Fruit fly (Drosophila melanogaster) whole organism, embryonic: ENCODE results near the gene Spn75F.

ENCODE experiments used
- Bgb ChIP-seq: fragments of 200-800 bp; sonication (Bioruptor generic); IDR thresholded peaks from 2 replicates; pipeline ENCODE4 v1.3.6; 2022; ENCODE audit warnings: missing biosample characterization, missing genetic modification characterization; ENCODE audit not compliant: partially characterized antibody
- Blimp-1 ChIP-seq: fragments of 200-800 bp; sonication (Bioruptor generic); optimal IDR thresholded peaks from 3 replicates; lab custom pipeline; 2018; ENCODE audit warnings: missing biosample characterization, missing genetic modification characterization, mild to moderate bottlenecking, moderate library complexity, missing genetic modification reagents
- CG12071 ChIP-seq: fragments of 200-800 bp; sonication (Bioruptor generic); optimal IDR thresholded peaks from 3 replicates; lab custom pipeline; 2018; ENCODE audit warnings: missing biosample characterization, mild to moderate bottlenecking, missing genetic modification characterization
- CG12219 ChIP-seq: fragments of 200-800 bp; sonication (Bioruptor generic); optimal IDR thresholded peaks from 3 replicates; lab custom pipeline; 2018; ENCODE audit warnings: missing biosample characterization, mild to moderate bottlenecking, missing genetic modification characterization
- CG12942 ChIP-seq: fragments of 200-800 bp; sonication (Bioruptor generic); optimal IDR thresholded peaks from 3 replicates; lab custom pipeline; 2016; ENCODE audit warnings: missing biosample characterization, missing genetic modification characterization
- CG13894 ChIP-seq: fragments of 200-800 bp; sonication (Bioruptor generic); optimal IDR thresholded peaks from 3 replicates; lab custom pipeline; 2018; ENCODE audit warnings: missing biosample characterization, mild to moderate bottlenecking, missing genetic modification characterization, moderate library complexity
- CG16779 ChIP-seq: fragments of 200-800 bp; sonication (Bioruptor generic); IDR thresholded peaks from 2 replicates; pipeline ENCODE4 v1.3.6; 2022; ENCODE audit warnings: missing biosample characterization, missing genetic modification characterization
- CG1792 ChIP-seq: fragments of 200-800 bp; sonication (Bioruptor generic); optimal IDR thresholded peaks from 2 replicates; lab custom pipeline; 2016; ENCODE audit warnings: missing biosample characterization, missing genetic modification characterization
- CG18764 ChIP-seq: fragments of 200-800 bp; sonication (Bioruptor generic); optimal IDR thresholded peaks from 3 replicates; lab custom pipeline; 2016; ENCODE audit warnings: missing biosample characterization, missing genetic modification characterization
- CG2889 ChIP-seq: fragments of 200-800 bp; sonication (Bioruptor generic); IDR thresholded peaks from 3 replicates; pipeline ENCODE4 v1.3.6; 2022; ENCODE audit warnings: missing biosample characterization, missing genetic modification characterization
- CG4730 ChIP-seq: fragments of 200-800 bp; sonication (Bioruptor generic); IDR thresholded peaks from 2 replicates; pipeline ENCODE4 v1.3.6; 2022; ENCODE audit warnings: missing biosample characterization, missing genetic modification characterization
- CG8089 ChIP-seq: fragments of 200-800 bp; sonication (Bioruptor generic); optimal IDR thresholded peaks from 3 replicates; lab custom pipeline; 2016; ENCODE audit warnings: missing biosample characterization, missing genetic modification characterization
- CG8290 ChIP-seq, 3 experiments: fragments of 200-800 bp; sonication (Bioruptor generic); optimal IDR thresholded peaks; 2 replicates each; lab custom pipeline; 2016 to 2019; ENCODE audit warnings: missing biosample characterization in 3 of 3, missing genetic modification characterization in 3 of 3, mild to moderate bottlenecking in 2 of 3, moderate library complexity in 1 of 3
- CG9437 ChIP-seq: fragments of 200-800 bp; sonication (Bioruptor generic); optimal IDR thresholded peaks from 2 replicates; lab custom pipeline; 2018; ENCODE audit warnings: missing biosample characterization, mild to moderate bottlenecking, missing genetic modification characterization
- CG9932 ChIP-seq: fragments of 200-800 bp; sonication (Bioruptor generic); IDR thresholded peaks from 2 replicates; pipeline ENCODE4 v1.3.6; 2022; ENCODE audit warnings: missing biosample characterization, missing genetic modification characterization
- CHES-1-like ChIP-seq: fragments of 200-800 bp; sonication (Bioruptor generic); optimal IDR thresholded peaks from 2 replicates; lab custom pipeline; 2016; ENCODE audit warnings: missing biosample characterization, missing genetic modification characterization
- Chrac-16 ChIP-seq: fragments of 200-800 bp; sonication (Bioruptor generic); optimal IDR thresholded peaks from 3 replicates; lab custom pipeline; 2016; ENCODE audit warnings: missing biosample characterization, missing genetic modification characterization
- Dbx ChIP-seq: fragments of 200-800 bp; sonication (Bioruptor generic); IDR thresholded peaks from 3 replicates; pipeline ENCODE4 v1.3.6; 2022; ENCODE audit warnings: missing biosample characterization, missing genetic modification characterization
- H2.0 ChIP-seq: fragments of 200-800 bp; sonication (Bioruptor generic); IDR thresholded peaks from 2 replicates; pipeline ENCODE4 v1.3.6; 2022; ENCODE audit warnings: missing biosample characterization, missing genetic modification characterization
- Med ChIP-seq: fragments of 200-800 bp; sonication (Bioruptor generic); peaks from one replicate; lab custom pipeline; 2016; ENCODE audit warnings: missing biosample characterization, missing genetic modification characterization, mild to moderate bottlenecking, inconsistent platforms, moderate library complexity
- Scr ChIP-seq: fragments of 200-800 bp; sonication (Bioruptor generic); IDR thresholded peaks from 2 replicates; pipeline ENCODE4 v1.3.6; 2022; ENCODE audit warnings: missing biosample characterization, missing genetic modification characterization; ENCODE audit not compliant: partially characterized antibody
- Side ChIP-seq: fragments of 200-800 bp; sonication (Bioruptor generic); optimal IDR thresholded peaks from 2 replicates; lab custom pipeline; 2016; ENCODE audit warnings: missing biosample characterization, missing genetic modification characterization
- Sox102F ChIP-seq: fragments of 200-800 bp; sonication (Bioruptor generic); optimal IDR thresholded peaks from 2 replicates; lab custom pipeline; 2018; ENCODE audit warnings: missing biosample characterization, mild to moderate bottlenecking, missing genetic modification characterization, moderate library complexity
- Trl ChIP-seq, 3 experiments: fragments of >200 bp in 2 of 3; fragments of 200-800 bp in 1 of 3; sonication (Bioruptor generic) in 1 of 3; optimal IDR thresholded peaks; 2 replicates in 1 of 3; 3 replicates in 2 of 3; lab custom pipeline; 2016 to 2017; ENCODE audit warnings: missing biosample characterization in 1 of 3, missing genetic modification characterization in 1 of 3
- amos ChIP-seq: fragments of 200-800 bp; sonication (Bioruptor generic); IDR thresholded peaks from 2 replicates; pipeline ENCODE4 v1.3.6; 2022; ENCODE audit warnings: missing biosample characterization, missing genetic modification characterization; ENCODE audit not compliant: partially characterized antibody
- bsh ChIP-seq, 2 experiments: fragments of 200-800 bp; sonication (Bioruptor generic); optimal IDR thresholded peaks; 2 replicates each; lab custom pipeline; 2017 to 2018; ENCODE audit warnings: mild to moderate bottlenecking in 2 of 2, missing biosample characterization in 2 of 2, missing genetic modification characterization in 2 of 2, moderate library complexity in 1 of 2
- chinmo ChIP-seq: fragments of 200-800 bp; sonication (Bioruptor generic); IDR thresholded peaks from 4 replicates; pipeline ENCODE4 v1.3.6; 2022; ENCODE audit warnings: missing biosample characterization, missing genetic modification characterization; ENCODE audit not compliant: partially characterized antibody
- dimm ChIP-seq: fragments of 200-800 bp; sonication (Bioruptor generic); IDR thresholded peaks from 2 replicates; pipeline ENCODE4 v1.3.6; 2022; ENCODE audit warnings: missing biosample characterization, missing genetic modification characterization
- klu ChIP-seq: fragments of 200-800 bp; sonication (Bioruptor generic); IDR thresholded peaks from 2 replicates; pipeline ENCODE4 v1.3.6; 2022; ENCODE audit warnings: missing biosample characterization, missing genetic modification characterization
- kni ChIP-seq: fragments of 200-800 bp; sonication (Bioruptor generic); optimal IDR thresholded peaks from 3 replicates; lab custom pipeline; 2017; ENCODE audit warnings: mild to moderate bottlenecking, missing biosample characterization, missing genetic modification reagents, missing genetic modification characterization
- lola ChIP-seq, 3 experiments: fragments of >200 bp in 2 of 3; fragments of 200-800 bp in 1 of 3; sonication (Bioruptor generic) in 1 of 3; optimal IDR thresholded peaks; 2 replicates each; lab custom pipeline; 2017 to 2019; ENCODE audit warnings: missing biosample characterization in 3 of 3, missing genetic modification characterization in 3 of 3, mild to moderate bottlenecking in 1 of 3, moderate library complexity in 1 of 3
- nom ChIP-seq: fragments of 200-800 bp; sonication (Bioruptor generic); optimal IDR thresholded peaks from 2 replicates; lab custom pipeline; 2017; ENCODE audit warnings: missing biosample characterization, missing genetic modification characterization, mild to moderate bottlenecking, moderate library complexity, missing genetic modification reagents
- oc ChIP-seq: fragments of 200-800 bp; sonication (Bioruptor generic); optimal IDR thresholded peaks from 2 replicates; lab custom pipeline; 2018; ENCODE audit warnings: missing biosample characterization, mild to moderate bottlenecking, missing genetic modification characterization, moderate library complexity
- odd ChIP-seq: fragments of 200-800 bp; sonication (Bioruptor generic); optimal IDR thresholded peaks from 2 replicates; lab custom pipeline; 2017; ENCODE audit warnings: missing biosample characterization, mild to moderate bottlenecking, missing genetic modification characterization
- onecut ChIP-seq: fragments of 200-800 bp; sonication (Bioruptor generic); IDR thresholded peaks from 2 replicates; pipeline ENCODE4 v1.3.6; 2022; ENCODE audit warnings: missing biosample characterization, missing genetic modification characterization
- org-1 ChIP-seq: fragments of 200-800 bp; sonication (Bioruptor generic); optimal IDR thresholded peaks from 2 replicates; lab custom pipeline; 2017; ENCODE audit warnings: missing biosample characterization, missing genetic modification characterization
- pho ChIP-seq: fragments of 200-800 bp; sonication (Bioruptor generic); optimal IDR thresholded peaks from 2 replicates; lab custom pipeline; 2016; ENCODE audit warnings: missing biosample characterization, missing genetic modification characterization
- pnt ChIP-seq: fragments of 200-800 bp; sonication (Bioruptor generic); optimal IDR thresholded peaks from 3 replicates; lab custom pipeline; 2016; ENCODE audit warnings: missing biosample characterization, missing genetic modification characterization
- prd ChIP-seq, 3 experiments: fragments of >200 bp in 2 of 3; fragments of 200-800 bp in 1 of 3; sonication (Bioruptor generic) in 1 of 3; optimal IDR thresholded peaks in 2 of 3; IDR thresholded peaks in 1 of 3; 2 replicates in 2 of 3; 3 replicates in 1 of 3; pipeline versions ENCODE4 v1.3.6 to Lab custom; 2017 to 2022; ENCODE audit warnings: missing biosample characterization in 1 of 3, missing genetic modification characterization in 1 of 3
- pum ChIP-seq: fragments of 200-800 bp; sonication (Bioruptor generic); optimal IDR thresholded peaks from 2 replicates; lab custom pipeline; 2016; ENCODE audit warnings: missing biosample characterization, missing genetic modification characterization
- sens ChIP-seq: fragments of 200-800 bp; sonication (Bioruptor generic); peaks from one replicate; lab custom pipeline; 2016; ENCODE audit warnings: missing biosample characterization, missing genetic modification characterization
- slou ChIP-seq: fragments of 200-800 bp; sonication (Bioruptor generic); optimal IDR thresholded peaks from 3 replicates; lab custom pipeline; 2016; ENCODE audit warnings: missing biosample characterization, missing genetic modification characterization
- tgo ChIP-seq: fragments of 200-800 bp; sonication (Bioruptor generic); IDR thresholded peaks from 3 replicates; pipeline ENCODE4 v1.3.6; 2022; ENCODE audit warnings: missing biosample characterization, missing genetic modification characterization

Spn75F gene

dm6 chr3L:19092125-19093058 is 37.1 kb downstream of the Spn75F start, which contains the start of gene MESR6 (continued):
- TF ChIP-seq bsh (GFP tag; optimal IDR thresholded peaks at IDR 0.05; lab: Kevin White, UChicago): no peak
- no peak for TF ChIP-seq CG2889 (GFP tag; lab: Robert Waterston, UW)
- TF ChIP-seq Sox102F (GFP tag; lab: Kevin White, UChicago): peak; percentile 58
- no peak for TF ChIP-seq lola (GFP tag; optimal IDR thresholded peaks at IDR 0.05; lab: Kevin White, UChicago)
- TF ChIP-seq chinmo (GFP tag; lab: Robert Waterston, UW): 0 out of 4 replicates have a peak, but pooled peaks have one; percentile 14
- peak; percentile 37 for TF ChIP-seq CG13894 (tag; lab: Kevin White, UChicago)
- no peak for TF ChIP-seq CG12071 (GFP tag; lab: Kevin White, UChicago)
- no peak for TF ChIP-seq CG12942 (GFP tag; lab: Kevin White, UChicago)
- TF ChIP-seq dimm (GFP tag; lab: Robert Waterston, UW): no peak
- no peak for TF ChIP-seq CG12219 (GFP tag; lab: Kevin White, UChicago)
- TF ChIP-seq prd (optimal IDR thresholded peaks at IDR 0.05; lab: Kevin White, UChicago): no peak
- peak; percentile 32; the same call in 1 of the 3 replicates for TF ChIP-seq prd (GFP tag; IDR thresholded peaks at IDR 0.05; lab: Robert Waterston, UW)
- TF ChIP-seq nom: no peak
- TF ChIP-seq Scr: peak; percentile 84
- TF ChIP-seq CG4730 (GFP tag; lab: Robert Waterston, UW): 0 out of 2 replicates have a peak, but pooled peaks have one; percentile 9
- no peak for TF ChIP-seq pnt (GFP tag; lab: Kevin White, UChicago)
- TF ChIP-seq pho (GFP tag; lab: Kevin White, UChicago): no peak
- no peak for TF ChIP-seq CG1792 (GFP tag; lab: Kevin White, UChicago)
- TF ChIP-seq org-1 (GFP tag; lab: Kevin White, UChicago): no peak
- TF ChIP-seq pum (GFP tag; lab: Kevin White, UChicago): no peak
- TF ChIP-seq Side (GFP tag; lab: Kevin White, UChicago): peak; percentile 21
- TF ChIP-seq Chrac-16 (GFP tag; lab: Kevin White, UChicago): no peak
- TF ChIP-seq onecut (GFP tag; lab: Robert Waterston, UW): no peak
- peak; percentile 3; the same call in 1 of the 2 replicates for TF ChIP-seq CG9932 (GFP tag; lab: Robert Waterston, UW)
- TF ChIP-seq CG9437 (GFP tag; lab: Kevin White, UChicago): peak; percentile 27
- no peak for TF ChIP-seq Trl (optimal IDR thresholded peaks at IDR 0.05; lab: Kevin White, UChicago)
- TF ChIP-seq Trl (GFP tag; optimal IDR thresholded peaks at IDR 0.05; lab: Kevin White, UChicago): no peak
- no peak for TF ChIP-seq Blimp-1 (GFP tag; lab: Kevin White, UChicago)
- no peak for TF ChIP-seq oc (tag; lab: Kevin White, UChicago)
- TF ChIP-seq odd (GFP tag; lab: Kevin White, UChicago): no peak

dm6 chr3L:19091423-19092124 is 37.9 kb downstream of the Spn75F start:
- no peak for TF ChIP-seq CHES-1-like (GFP tag; lab: Kevin White, UChicago)
- TF ChIP-seq Bgb (GFP tag; lab: Robert Waterston, UW): peak; percentile 27; the same call in 1 of the 2 replicates
- peak; percentile 99 for TF ChIP-seq chinmo (GFP tag; lab: Robert Waterston, UW)
- no peak for TF ChIP-seq slou (GFP tag; lab: Kevin White, UChicago)
- TF ChIP-seq Dbx (GFP tag; lab: Robert Waterston, UW): peak; percentile 51; the same call in 1 of the 3 replicates
- peak; percentile 76 for TF ChIP-seq sens
- no peak for TF ChIP-seq CG8089
- TF ChIP-seq nom: peak; percentile 57
- peak; percentile 27; the same call in 1 of the 2 replicates for TF ChIP-seq amos
- TF ChIP-seq Med (GFP tag; lab: Kevin White, UChicago): peak; percentile 72
- TF ChIP-seq kni (GFP tag; lab: Kevin White, UChicago): peak; percentile 42
- TF ChIP-seq CG16779: 0 out of 2 replicates have a peak, but pooled peaks have one; percentile 36
- TF ChIP-seq CG18764 (GFP tag; lab: Kevin White, UChicago): no peak
- TF ChIP-seq tgo: 0 out of 3 replicates have a peak, but pooled peaks have one; percentile 48
- no peak for TF ChIP-seq CG8290 (GFP tag; optimal IDR thresholded peaks at IDR 0.05; lab: Kevin White, UChicago)
- TF ChIP-seq CG8290 (tag; optimal IDR thresholded peaks at IDR 0.05; lab: Kevin White, UChicago): peak in 1 of 2 experiments; percentile 58
- TF ChIP-seq CG13894 (tag; lab: Kevin White, UChicago): peak; percentile 63
- peak; percentile 29; the same call in 1 of the 2 replicates for TF ChIP-seq klu (GFP tag; lab: Robert Waterston, UW)
- no peak for TF ChIP-seq H2.0 (GFP tag; lab: Robert Waterston, UW)
